Worm (Caenorhabditis elegans) whole organism, midembryonic: ENCODE data around the gene F57A8.7.

Experiments
- T22C8.4 ChIP-seq: fragments of 200-800 bp; sonication (Bioruptor generic); IDR thresholded peaks from 2 replicates; pipeline ENCODE4 v1.3.6; 2022; ENCODE audit warnings: missing genetic modification characterization, missing compliant biosample characterization
- cog-1 ChIP-seq: sonication (generic microtip); optimal IDR thresholded peaks from 2 replicates; lab custom pipeline; 2016; ENCODE audit warnings: missing genetic modification characterization, missing compliant biosample characterization
- flt-1 ChIP-seq: fragments of 200-800 bp; sonication (Bioruptor generic); IDR thresholded peaks from 2 replicates; pipeline ENCODE4 v1.3.6; 2022; ENCODE audit warnings: missing genetic modification characterization, missing compliant biosample characterization
- klf-2 ChIP-seq: fragments of 200-800 bp; sonication (Bioruptor generic); conservative IDR thresholded peaks from 2 replicates; pipeline ENCODE4 v1.3.6; 2022; ENCODE audit warnings: missing genetic modification reagents, missing genetic modification characterization, missing compliant biosample characterization
- med-1 ChIP-seq: sonication (generic microtip); optimal IDR thresholded peaks from 2 replicates; lab custom pipeline; 2017; ENCODE audit warnings: missing genetic modification characterization, mild to moderate bottlenecking, missing compliant biosample characterization, antibody characterized with exemption, missing genetic modification reagents; ENCODE audit not compliant: insufficient read depth
- ref-1 ChIP-seq: fragments of 200-800 bp; sonication (Bioruptor generic); conservative IDR thresholded peaks from 2 replicates; pipeline ENCODE4 v1.3.6; 2022; ENCODE audit warnings: missing genetic modification reagents, missing genetic modification characterization, missing compliant biosample characterization
- tab-1 ChIP-seq: fragments of 200-800 bp; sonication (Bioruptor generic); IDR thresholded peaks from 2 replicates; pipeline ENCODE4 v1.3.6; 2022; ENCODE audit warnings: missing genetic modification characterization, missing compliant biosample characterization
- ztf-23 ChIP-seq: fragments of 200-800 bp; sonication (Bioruptor generic); IDR thresholded peaks from 2 replicates; pipeline ENCODE4 v1.3.6; 2022; ENCODE audit warnings: missing genetic modification reagents, missing genetic modification characterization, missing compliant biosample characterization
- ztf-29 ChIP-seq: fragments of 200-800 bp; sonication (Bioruptor generic); IDR thresholded peaks from 2 replicates; pipeline ENCODE4 v1.3.6; 2022; ENCODE audit warnings: missing genetic modification reagents, missing genetic modification characterization, missing compliant biosample characterization

Gene F57A8.7

ce11 chrV:10064221-10064620, 11.3 kb upstream of the F57A8.7 start, which contains the start of gene fipr-13:
Gene fipr-13, plus strand, starts transcription at chrV:10064521.
- TF ChIP-seq tab-1 (GFP tag; lab: Robert Waterston, UW) (no peak), T22C8.4 (GFP tag; lab: Robert Waterston, UW) (no peak), ztf-29 (GFP tag; lab: Robert Waterston, UW) (no peak), med-1 (GFP tag; lab: Kevin White, UChicago) (no peak), flt-1 (no peak), klf-2 (GFP tag; lab: Robert Waterston, UW) (no peak)

- TF ChIP-seq med-1 (GFP tag; lab: Kevin White, UChicago) (no peak), ztf-29 (GFP tag; lab: Robert Waterston, UW) (no peak), T22C8.4 (GFP tag; lab: Robert Waterston, UW) (no peak), flt-1 (no peak), klf-2 (GFP tag; lab: Robert Waterston, UW) (no peak), cog-1 (tag; lab: Kevin White, UChicago) (no peak), ref-1 (GFP tag; lab: Robert Waterston, UW) (no peak), ztf-23 (GFP tag; lab: Robert Waterston, UW) (no peak), tab-1 (GFP tag; lab: Robert Waterston, UW) (no peak)
Observed at ce11 chrV:10065679-10066078, 9.9 kb upstream of the F57A8.7 start.

- no peak for TF ChIP-seq ref-1 (GFP tag; lab: Robert Waterston, UW)
- no peak for TF ChIP-seq klf-2 (GFP tag; lab: Robert Waterston, UW)
- no peak for TF ChIP-seq tab-1 (GFP tag; lab: Robert Waterston, UW)
- no peak for TF ChIP-seq cog-1 (tag; lab: Kevin White, UChicago)
- TF ChIP-seq T22C8.4 (GFP tag; lab: Robert Waterston, UW) = no peak
- no peak for TF ChIP-seq ztf-23 (GFP tag; lab: Robert Waterston, UW)
- TF ChIP-seq ztf-29 (GFP tag; lab: Robert Waterston, UW) = no peak
- no peak for TF ChIP-seq med-1 (GFP tag; lab: Kevin White, UChicago)
- no peak for TF ChIP-seq flt-1
Observed at ce11 chrV:10066769-10067168, 8.8 kb upstream of the F57A8.7 start, which contains the start of gene npr-39. Gene npr-39, plus strand, starts transcription at chrV:10067069.

ce11 chrV:10070541-10070940, 5.0 kb upstream of the F57A8.7 start, which contains the start of gene nhr-192:
Gene nhr-192, minus strand, starts transcription at chrV:10070641.
- TF ChIP-seq T22C8.4 (GFP tag; lab: Robert Waterston, UW) (no peak), ref-1 (GFP tag; lab: Robert Waterston, UW) (no peak), cog-1 (tag; lab: Kevin White, UChicago) (no peak), ztf-29 (GFP tag; lab: Robert Waterston, UW) (no peak), tab-1 (GFP tag; lab: Robert Waterston, UW) (no peak), klf-2 (GFP tag; lab: Robert Waterston, UW) (no peak), flt-1 (no peak), med-1 (GFP tag; lab: Kevin White, UChicago) (no peak), ztf-23 (GFP tag; lab: Robert Waterston, UW) (no peak)

- TF ChIP-seq T22C8.4 (GFP tag; lab: Robert Waterston, UW) (no peak), klf-2 (GFP tag; lab: Robert Waterston, UW) (no peak), flt-1 (no peak), med-1 (GFP tag; lab: Kevin White, UChicago) (no peak), ztf-29 (GFP tag; lab: Robert Waterston, UW) (no peak), tab-1 (GFP tag; lab: Robert Waterston, UW) (no peak), ztf-23 (GFP tag; lab: Robert Waterston, UW) (no peak), ref-1 (GFP tag; lab: Robert Waterston, UW) (no peak), cog-1 (tag; lab: Kevin White, UChicago) (no peak)
Observed at ce11 chrV:10072721-10073120, 2.8 kb upstream of the F57A8.7 start.

ce11 chrV:10073793-10074192, 1.7 kb upstream of the F57A8.7 start, which contains the start of gene F57A8.6:
Gene F57A8.6, minus strand, starts transcription at chrV:10073893.
- TF ChIP-seq ref-1 (GFP tag; lab: Robert Waterston, UW) = no peak
- TF ChIP-seq klf-2 (GFP tag; lab: Robert Waterston, UW) = no peak
- TF ChIP-seq med-1 (GFP tag; lab: Kevin White, UChicago) = no peak
- TF ChIP-seq ztf-29 (GFP tag; lab: Robert Waterston, UW) = no peak
- TF ChIP-seq flt-1 = no peak
- TF ChIP-seq ztf-23 (GFP tag; lab: Robert Waterston, UW) = no peak
- no peak for TF ChIP-seq tab-1 (GFP tag; lab: Robert Waterston, UW)
- no peak for TF ChIP-seq cog-1 (tag; lab: Kevin White, UChicago)
- no peak for TF ChIP-seq T22C8.4 (GFP tag; lab: Robert Waterston, UW)

ce11 chrV:10078244-10078643, 2.7 kb downstream of the F57A8.7 start, which contains the start of gene R04B5.1:
Gene R04B5.1, minus strand, starts transcription at chrV:10078344.
- no peak for TF ChIP-seq med-1 (GFP tag; lab: Kevin White, UChicago)
- no peak for TF ChIP-seq tab-1 (GFP tag; lab: Robert Waterston, UW)
- no peak for TF ChIP-seq cog-1 (tag; lab: Kevin White, UChicago)
- no peak for TF ChIP-seq T22C8.4 (GFP tag; lab: Robert Waterston, UW)
- TF ChIP-seq ref-1 (GFP tag; lab: Robert Waterston, UW) = no peak
- no peak for TF ChIP-seq klf-2 (GFP tag; lab: Robert Waterston, UW)
- no peak for TF ChIP-seq ztf-23 (GFP tag; lab: Robert Waterston, UW)
- no peak for TF ChIP-seq flt-1
- TF ChIP-seq ztf-29 (GFP tag; lab: Robert Waterston, UW) = no peak

ce11 chrV:10080905-10081304, 5.4 kb downstream of the F57A8.7 start:
- no peak for TF ChIP-seq flt-1
- no peak for TF ChIP-seq ref-1 (GFP tag; lab: Robert Waterston, UW)
- TF ChIP-seq tab-1 (GFP tag; lab: Robert Waterston, UW) = no peak
- no peak for TF ChIP-seq T22C8.4 (GFP tag; lab: Robert Waterston, UW)
- TF ChIP-seq med-1 (GFP tag; lab: Kevin White, UChicago) = no peak
- no peak for TF ChIP-seq klf-2 (GFP tag; lab: Robert Waterston, UW)
- no peak for TF ChIP-seq ztf-23 (GFP tag; lab: Robert Waterston, UW)

ce11 chrV:10081636-10082035, 6.1 kb downstream of the F57A8.7 start, which contains the start of gene nhr-205:
Gene nhr-205, minus strand, starts transcription at chrV:10081776.
- TF ChIP-seq ref-1 (GFP tag; lab: Robert Waterston, UW) (no peak), ztf-23 (GFP tag; lab: Robert Waterston, UW) (no peak), T22C8.4 (GFP tag; lab: Robert Waterston, UW) (no peak), tab-1 (GFP tag; lab: Robert Waterston, UW) (no peak), klf-2 (GFP tag; lab: Robert Waterston, UW) (no peak), flt-1 (no peak), ztf-29 (GFP tag; lab: Robert Waterston, UW) (no peak), cog-1 (tag; lab: Kevin White, UChicago) (no peak), med-1 (GFP tag; lab: Kevin White, UChicago) (no peak)
